Worm (Caenorhabditis elegans) whole organism, L3 larva: ENCODE measurements around the gene mdt-21.

Experiments
- R02D3.7 ChIP-seq: fragments of 150-350 bp; optimal IDR thresholded peaks from 2 replicates; lab custom pipeline; 2014; ENCODE audit warnings: missing biosample characterization, missing genetic modification characterization
- egl-5 ChIP-seq: fragments of 150-350 bp; optimal IDR thresholded peaks from 2 replicates; lab custom pipeline; 2017; ENCODE audit warnings: missing biosample characterization, missing genetic modification reagents, missing genetic modification characterization, inconsistent platforms
- fkh-10 ChIP-seq: sonication (generic microtip); optimal IDR thresholded peaks from 2 replicates; lab custom pipeline; 2017; ENCODE audit warnings: missing biosample characterization, missing genetic modification reagents, missing genetic modification characterization
- nfya-1 ChIP-seq: sonication (generic microtip); optimal IDR thresholded peaks from 2 replicates; lab custom pipeline; 2017; ENCODE audit warnings: missing genetic modification characterization, mild to moderate bottlenecking, missing compliant biosample characterization, antibody characterized with exemption, moderate library complexity; ENCODE audit not compliant: insufficient read depth
- nhr-12 ChIP-seq: fragments of 150-350 bp; optimal IDR thresholded peaks from 2 replicates; lab custom pipeline; 2014; ENCODE audit warnings: missing biosample characterization, missing genetic modification characterization
- nhr-25 ChIP-seq: sonication (generic microtip); optimal IDR thresholded peaks from 2 replicates; lab custom pipeline; 2017; ENCODE audit warnings: missing biosample characterization, missing genetic modification characterization
- sea-2 ChIP-seq: fragments of 150-350 bp; sonication (generic microtip); optimal IDR thresholded peaks from 4 replicates; lab custom pipeline; 2014; ENCODE audit warnings: missing biosample characterization, missing genetic modification reagents, missing genetic modification characterization
- ztf-11 ChIP-seq: fragments of 150-350 bp; optimal IDR thresholded peaks from 2 replicates; lab custom pipeline; 2014; ENCODE audit warnings: missing biosample characterization, missing genetic modification characterization
- ztf-4 ChIP-seq: fragments of 150-350 bp; optimal IDR thresholded peaks from 2 replicates; lab custom pipeline; 2014; ENCODE audit warnings: missing biosample characterization, missing genetic modification characterization

DNA sequence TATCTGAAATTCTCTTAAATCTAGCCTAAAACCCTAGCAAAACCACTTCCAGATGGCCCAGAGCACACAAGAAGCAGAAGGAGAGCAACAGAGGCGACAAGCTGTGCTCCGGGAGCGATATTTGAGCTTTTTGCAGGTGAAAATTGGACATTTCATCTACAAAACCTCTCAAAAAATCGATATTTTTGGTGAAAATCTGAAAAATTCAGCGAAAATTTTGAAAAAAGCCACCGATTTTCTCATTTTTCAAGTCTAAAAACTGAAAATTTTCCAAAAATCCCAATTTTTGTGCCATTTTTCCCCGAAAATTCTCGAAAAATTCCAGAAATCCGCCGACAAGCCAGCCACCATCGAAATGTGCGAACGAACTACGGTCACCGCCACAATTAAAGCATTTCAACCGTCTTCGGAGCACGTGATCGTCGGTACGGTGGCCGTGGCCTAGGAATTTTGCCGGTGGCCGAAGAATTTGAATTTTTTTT is 2.8 kb downstream of the mdt-21 start, which contains the start of gene C24H11.5:
- TF ChIP-seq R02D3.7 (tag; lab: Kevin White, UChicago) (no peak), fkh-10 (GFP tag; lab: Kevin White, UChicago) (no peak), nfya-1 (tag; lab: Kevin White, UChicago) (no peak), sea-2 (no peak), nhr-12 (no peak), nhr-25 (no peak), egl-5 (tag; lab: Kevin White, UChicago) (no peak), ztf-4 (tag; lab: Kevin White, UChicago) (no peak), ztf-11 (tag; lab: Kevin White, UChicago) (no peak)
